Worm (Caenorhabditis elegans): Measurements from ENCODE around the gene cest-16.
A peak's percentile ranks its signal among the peaks of the same experiment; 100 is the strongest.

Gene cest-16

DNA sequence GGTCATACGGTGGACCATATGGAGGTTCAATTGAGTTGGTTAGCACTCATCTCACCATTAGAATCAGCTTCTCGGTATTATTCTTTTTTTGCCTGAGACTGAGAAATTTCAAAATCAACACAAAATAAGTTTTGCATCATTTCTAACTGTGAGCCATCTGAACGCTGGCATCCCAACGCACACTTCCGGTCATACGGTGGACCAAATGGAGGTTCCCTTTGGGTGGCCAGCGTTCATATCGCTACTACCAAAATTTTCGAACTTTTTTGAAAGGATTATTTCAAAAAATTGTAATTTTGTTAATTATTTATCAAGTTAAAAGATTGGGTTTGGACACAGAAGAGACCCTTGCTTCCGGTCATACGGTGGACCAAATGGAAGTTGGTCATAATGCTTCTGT, 47.0 kb upstream of the cest-16 start:
- TF ChIP-seq daf-12 (tag; optimal IDR thresholded peaks at IDR 0.05) (no peak), egl-5 (tag; optimal IDR thresholded peaks at IDR 0.05) (no peak), ama-1 (optimal IDR thresholded peaks at IDR 0.05) (peak; percentile 91), fkh-10 (GFP tag; optimal IDR thresholded peaks at IDR 0.05) (no peak), tbx-2 (tag; optimal IDR thresholded peaks at IDR 0.05) (no peak), elt-2 (tag; optimal IDR thresholded peaks at IDR 0.05) (no peak), ceh-82 (tag; optimal IDR thresholded peaks at IDR 0.05) (no peak), pha-4 (tag; optimal IDR thresholded peaks at IDR 0.05) (no peak)

DNA sequence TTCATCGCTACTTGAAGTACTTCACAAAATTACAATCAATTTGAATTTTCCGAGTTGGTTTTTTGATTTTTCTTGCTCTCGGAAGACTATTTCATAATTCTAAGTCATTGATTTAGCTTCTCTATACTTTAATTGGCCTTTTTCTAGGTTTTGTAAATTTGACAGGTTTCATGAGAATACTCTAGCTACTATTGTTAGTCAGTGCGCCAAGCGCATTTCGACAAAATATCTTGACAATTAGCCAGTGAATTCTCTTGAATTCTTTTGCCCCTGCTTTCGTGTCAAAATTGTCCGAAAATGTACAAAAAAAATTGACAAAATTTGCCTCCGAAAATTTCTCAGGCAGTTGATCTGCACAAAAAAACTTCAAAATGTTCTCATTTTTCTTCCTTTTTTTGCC, 46.6 kb upstream of the cest-16 start:
- TF ChIP-seq ama-1 (optimal IDR thresholded peaks at IDR 0.05) (peak; percentile 85), nhr-43 (tag; optimal IDR thresholded peaks at IDR 0.05; ENCODE audit: poor library complexity, severe bottlenecking) (peak; percentile 39), egl-27 (tag; optimal IDR thresholded peaks at IDR 0.05) (no peak)

DNA sequence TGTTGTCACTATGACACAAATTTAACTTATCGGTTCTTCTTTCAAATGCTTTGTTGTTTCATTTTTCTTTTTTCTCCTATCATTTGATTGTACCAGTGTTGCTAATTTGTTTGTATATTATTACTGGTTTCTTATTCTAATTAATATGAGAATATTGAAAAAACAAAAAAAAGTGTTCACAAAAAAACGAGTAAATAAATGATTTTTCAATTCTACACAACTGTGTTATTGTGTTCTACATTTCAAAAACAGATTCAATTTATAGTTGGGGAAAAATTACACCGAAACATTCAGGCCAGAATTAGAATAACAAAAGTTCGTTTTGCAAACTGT, 46.2 kb upstream of the cest-16 start:
- no peak for TF ChIP-seq nhr-28 (tag; optimal IDR thresholded peaks at IDR 0.05)
- peak; percentile 50 for TF ChIP-seq fos-1 (tag; optimal IDR thresholded peaks at IDR 0.05)
- no peak for TF ChIP-seq mml-1 (tag; optimal IDR thresholded peaks at IDR 0.05)
- TF ChIP-seq snpc-4 (tag; optimal IDR thresholded peaks at IDR 0.05), result no peak
- TF ChIP-seq fkh-2 (tag; optimal IDR thresholded peaks at IDR 0.05), result no peak
- TF ChIP-seq tbx-2 (tag; optimal IDR thresholded peaks at IDR 0.05), result no peak
- no peak for TF ChIP-seq ceh-16 (tag; optimal IDR thresholded peaks at IDR 0.05)
- TF ChIP-seq pha-4 (tag; optimal IDR thresholded peaks at IDR 0.05), result peak; percentile 68

DNA sequence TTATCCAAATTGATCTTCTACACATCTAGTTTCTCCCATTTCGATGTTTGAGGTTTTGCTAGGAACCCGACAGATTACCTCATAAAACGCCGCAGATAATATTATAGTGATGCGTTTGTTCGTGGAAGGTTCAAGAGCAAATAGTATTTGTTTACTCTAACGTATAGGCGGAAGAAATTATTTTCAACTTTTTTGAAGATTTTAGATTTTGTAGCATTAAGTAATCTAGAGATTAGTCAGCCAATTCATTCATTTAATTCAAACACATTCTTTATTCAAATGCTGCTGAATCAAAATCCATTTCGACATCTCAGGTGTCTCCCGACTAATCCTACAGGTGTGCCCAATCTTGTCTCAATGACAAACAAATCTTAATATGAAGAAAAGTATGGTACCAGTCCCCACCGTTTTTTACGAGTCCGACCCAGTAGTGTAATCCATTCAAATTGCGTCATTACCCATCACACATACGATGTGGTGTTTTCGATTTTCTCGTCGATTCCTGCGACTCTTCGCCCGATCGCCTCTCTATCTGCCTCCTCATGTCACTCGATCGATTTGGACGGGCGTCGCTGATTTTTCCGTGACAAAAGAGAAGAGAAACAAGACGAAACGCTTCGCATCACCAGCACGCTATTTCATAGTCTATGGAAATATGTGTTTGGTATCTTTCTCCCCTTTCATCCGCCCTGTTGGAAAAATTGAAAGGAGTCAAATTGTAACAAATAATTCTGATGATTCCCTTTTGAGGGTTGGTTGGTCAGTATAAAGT, 45.7 kb upstream of the cest-16 start:
- no peak for TF ChIP-seq lin-15B (tag; optimal IDR thresholded peaks at IDR 0.05)
- TF ChIP-seq pha-4 (tag; optimal IDR thresholded peaks at IDR 0.05), result peak; percentile 63
- no peak for TF ChIP-seq nhr-237 (tag; optimal IDR thresholded peaks at IDR 0.05)
- TF ChIP-seq nhr-77 (tag; optimal IDR thresholded peaks at IDR 0.05), result peak; percentile 30
- no peak for TF ChIP-seq zag-1 (tag; optimal IDR thresholded peaks at IDR 0.05)
- TF ChIP-seq snpc-4 (tag; optimal IDR thresholded peaks at IDR 0.05), result no peak
- no peak for TF ChIP-seq nhr-28 (tag; optimal IDR thresholded peaks at IDR 0.05)
- peak; percentile 35 for TF ChIP-seq aly-2 (tag; optimal IDR thresholded peaks at IDR 0.05)
- no peak for TF ChIP-seq nhr-76 (tag; optimal IDR thresholded peaks at IDR 0.05)
- TF ChIP-seq ztf-4 (tag; optimal IDR thresholded peaks at IDR 0.05), result no peak
- TF ChIP-seq unc-39 (tag; optimal IDR thresholded peaks at IDR 0.05), result no peak
- peak; percentile 79 for TF ChIP-seq jun-1 (tag; optimal IDR thresholded peaks at IDR 0.05)
- no peak for TF ChIP-seq daf-12 (tag; optimal IDR thresholded peaks at IDR 0.05)
- TF ChIP-seq ceh-16 (tag; optimal IDR thresholded peaks at IDR 0.05), result no peak
- TF ChIP-seq tbx-2 (tag; optimal IDR thresholded peaks at IDR 0.05), result peak; percentile 37
- peak in 1 of 3 experiments; percentile 47 for TF ChIP-seq elt-3 (tag; optimal IDR thresholded peaks at IDR 0.05)
- peak; percentile 99 for TF ChIP-seq ama-1 (optimal IDR thresholded peaks at IDR 0.05)
- no peak for TF ChIP-seq skn-1 (tag; optimal IDR thresholded peaks at IDR 0.05)
- peak; percentile 51 for TF ChIP-seq elt-2 (tag; optimal IDR thresholded peaks at IDR 0.05)
- TF ChIP-seq hmg-11 (tag; optimal IDR thresholded peaks at IDR 0.05), result peak; percentile 8
- TF ChIP-seq fos-1 (tag; optimal IDR thresholded peaks at IDR 0.05), result no peak
- no peak for TF ChIP-seq ceh-82 (tag; optimal IDR thresholded peaks at IDR 0.05)
- no peak for TF ChIP-seq fkh-2 (tag; optimal IDR thresholded peaks at IDR 0.05)
- TF ChIP-seq ztf-11 (tag; optimal IDR thresholded peaks at IDR 0.05), result no peak
- no peak for TF ChIP-seq eor-1 (tag; optimal IDR thresholded peaks at IDR 0.05)
- no peak for TF ChIP-seq nhr-12 (tag; optimal IDR thresholded peaks at IDR 0.05)
- no peak for TF ChIP-seq ceh-9 (tag; optimal IDR thresholded peaks at IDR 0.05)
- TF ChIP-seq nhr-11 (tag; optimal IDR thresholded peaks at IDR 0.05), result no peak
- peak; percentile 81 for TF ChIP-seq nhr-25 (tag; optimal IDR thresholded peaks at IDR 0.05)
- peak; percentile 84 for TF ChIP-seq nhr-43 (tag; optimal IDR thresholded peaks at IDR 0.05; ENCODE audit: poor library complexity, severe bottlenecking)
- TF ChIP-seq nhr-23 (tag; optimal IDR thresholded peaks at IDR 0.05), result peak; percentile 28
- no peak for TF ChIP-seq egl-27 (tag; optimal IDR thresholded peaks at IDR 0.05)
- TF ChIP-seq unc-62 (GFP tag; optimal IDR thresholded peaks at IDR 0.05), result peak; percentile 70
- TF ChIP-seq sea-2 (GFP tag; optimal IDR thresholded peaks at IDR 0.05), result no peak
- TF ChIP-seq ceh-28 (tag; optimal IDR thresholded peaks at IDR 0.05), result peak; percentile 71
- no peak for TF ChIP-seq R02D3.7 (tag; optimal IDR thresholded peaks at IDR 0.05)
- TF ChIP-seq nfya-1 (tag; optimal IDR thresholded peaks at IDR 0.05; ENCODE audit: insufficient read depth), result peak; percentile 36
- TF ChIP-seq pqm-1 (tag; optimal IDR thresholded peaks at IDR 0.05), result peak; percentile 51
- TF ChIP-seq fkh-10 (GFP tag; optimal IDR thresholded peaks at IDR 0.05), result no peak
- TF ChIP-seq mml-1 (tag; optimal IDR thresholded peaks at IDR 0.05), result no peak
- TF ChIP-seq lin-39 (tag; optimal IDR thresholded peaks at IDR 0.05), result no peak
- peak; percentile 79 for TF ChIP-seq egl-5 (tag; optimal IDR thresholded peaks at IDR 0.05)
- no peak for TF ChIP-seq ZK546.5 (tag; optimal IDR thresholded peaks at IDR 0.05)
- no peak for TF ChIP-seq lsy-12 (tag; optimal IDR thresholded peaks at IDR 0.05)
